Worm (Caenorhabditis elegans): ENCODE measurements around the gene C16C8.5.
A peak's percentile ranks its signal among the peaks of the same experiment; 100 is the strongest.
"Not testable (repeated sequence)": the region's sequence is repeated elsewhere in the genome, so short reads cannot be mapped to it uniquely, and the experiment has no call there.

Gene C16C8.5

ce11 chrII:3445285-3445806 is at the start of gene C16C8.5, which contains the start of gene C16C8.16:
C16C8.5 (minus strand) TSS chrII:3445385.
C16C8.16 (plus strand) TSS chrII:3445756.
- TF ChIP-seq ttx-3 (tag; optimal IDR thresholded peaks at IDR 0.05) (no peak), T23F11.4 (GFP tag; optimal IDR thresholded peaks at IDR 0.05) (no peak), pros-1 (tag; optimal IDR thresholded peaks at IDR 0.05) (no peak), ama-1 (optimal IDR thresholded peaks at IDR 0.05) (no peak), gmeb-2 (tag; optimal IDR thresholded peaks at IDR 0.05) (no peak)

ce11 chrII:3490797-3491196 is 45.6 kb upstream of the C16C8.5 start, which contains the start of gene fbxb-112:
fbxb-112 (plus strand) TSS chrII:3491097.
- TF ChIP-seq hlh-6, pax-1, hlh-15 (tag; optimal IDR thresholded peaks at IDR 0.05): not testable (repeated sequence)

- TF ChIP-seq hlh-15 (tag; optimal IDR thresholded peaks at IDR 0.05), result peak; percentile 34
- TF ChIP-seq odd-2 (tag; optimal IDR thresholded peaks at IDR 0.05), result no peak
- TF ChIP-seq unc-86 (tag; optimal IDR thresholded peaks at IDR 0.05), result peak; percentile 47
- TF ChIP-seq rnt-1 (tag; optimal IDR thresholded peaks at IDR 0.05), result peak; percentile 35
- peak; percentile 41 for TF ChIP-seq ttx-3 (tag; optimal IDR thresholded peaks at IDR 0.05)
- no peak for TF ChIP-seq F13H6.1 (tag; optimal IDR thresholded peaks at IDR 0.05)
- TF ChIP-seq unc-3 (GFP tag; conservative IDR thresholded peaks at IDR 0.05), result 0 out of 2 replicates have a peak, but pooled peaks have one; percentile 9
- no peak for TF ChIP-seq unc-3 (tag; optimal IDR thresholded peaks at IDR 0.05)
- TF ChIP-seq Y22D7AL.16 (tag; optimal IDR thresholded peaks at IDR 0.05), result no peak
- peak; percentile 81 for TF ChIP-seq tbx-2 (tag; optimal IDR thresholded peaks at IDR 0.05)
- no peak for TF ChIP-seq che-1 (tag; optimal IDR thresholded peaks at IDR 0.05)
- peak; percentile 92 for TF ChIP-seq ceh-2 (tag; optimal IDR thresholded peaks at IDR 0.05)
- no peak for TF ChIP-seq ceh-6 (GFP tag; optimal IDR thresholded peaks at IDR 0.05)
- TF ChIP-seq mec-3 (tag; optimal IDR thresholded peaks at IDR 0.05; ENCODE audit: borderline replicate concordance), result peak; percentile 73
- peak; percentile 96 for TF ChIP-seq ceh-31 (tag; optimal IDR thresholded peaks at IDR 0.05)
- TF ChIP-seq lim-6 (tag; optimal IDR thresholded peaks at IDR 0.05), result peak; percentile 92
- TF ChIP-seq ztf-16 (tag; optimal IDR thresholded peaks at IDR 0.05), result no peak
- peak; percentile 52 for TF ChIP-seq pqm-1 (tag; optimal IDR thresholded peaks at IDR 0.05)
- no peak for TF ChIP-seq pros-1 (tag; optimal IDR thresholded peaks at IDR 0.05)
- no peak for TF ChIP-seq pax-1 (tag; optimal IDR thresholded peaks at IDR 0.05)
- peak; percentile 7 for TF ChIP-seq ceh-48 (tag; optimal IDR thresholded peaks at IDR 0.05)
- no peak for TF ChIP-seq sox-2 (GFP tag; IDR thresholded peaks at IDR 0.05)
- TF ChIP-seq hlh-30 (tag; optimal IDR thresholded peaks at IDR 0.05; ENCODE audit: insufficient read depth), result no peak
- peak; percentile 12 for TF ChIP-seq fkh-6 (tag; optimal IDR thresholded peaks at IDR 0.05)
- no peak for TF ChIP-seq T23F11.4 (GFP tag; optimal IDR thresholded peaks at IDR 0.05)
- peak; percentile 40 for TF ChIP-seq ahr-1 (tag; optimal IDR thresholded peaks at IDR 0.05)
- peak; percentile 82 for TF ChIP-seq ceh-14 (tag; optimal IDR thresholded peaks at IDR 0.05)
- no peak for TF ChIP-seq K02D7.2 (tag; optimal IDR thresholded peaks at IDR 0.05)
- peak; percentile 59 for TF ChIP-seq ref-2 (tag; optimal IDR thresholded peaks at IDR 0.05)
- no peak for TF ChIP-seq syd-9 (tag; optimal IDR thresholded peaks at IDR 0.05)
- TF ChIP-seq hlh-13 (GFP tag; optimal IDR thresholded peaks at IDR 0.05), result no peak
- peak; percentile 98 for TF ChIP-seq unc-42 (tag; optimal IDR thresholded peaks at IDR 0.05)
- no peak for TF ChIP-seq sox-4 (tag; optimal IDR thresholded peaks at IDR 0.05)
- TF ChIP-seq C08G9.2 (tag; optimal IDR thresholded peaks at IDR 0.05), result peak; percentile 91
- TF ChIP-seq K09A11.1 (tag; optimal IDR thresholded peaks at IDR 0.05; ENCODE audit: insufficient read depth), result no peak
- TF ChIP-seq tbx-7 (tag; optimal IDR thresholded peaks at IDR 0.05), result peak; percentile 84
- TF ChIP-seq elt-2 (tag; optimal IDR thresholded peaks at IDR 0.05), result peak; percentile 72
- TF ChIP-seq ceh-34 (tag; optimal IDR thresholded peaks at IDR 0.05), result peak; percentile 46
- TF ChIP-seq ceh-18 (tag; optimal IDR thresholded peaks at IDR 0.05), result peak; percentile 48
- no peak for TF ChIP-seq unc-55 (GFP tag; optimal IDR thresholded peaks at IDR 0.05)
- peak; percentile 33 for TF ChIP-seq nfya-1 (tag; optimal IDR thresholded peaks at IDR 0.05)
- peak; percentile 86 for TF ChIP-seq ets-4 (tag; optimal IDR thresholded peaks at IDR 0.05)
- TF ChIP-seq madf-2 (tag; optimal IDR thresholded peaks at IDR 0.05), result no peak
- TF ChIP-seq fax-1 (tag; optimal IDR thresholded peaks at IDR 0.05), result peak; percentile 31
- peak; percentile 42 for TF ChIP-seq hlh-8 (tag; optimal IDR thresholded peaks at IDR 0.05)
Measured at ce11 chrII:3482231-3482630, 37.0 kb upstream of the C16C8.5 start, which contains the start of gene smu-2. smu-2 (plus strand) TSS chrII:3482408.
